Fruit fly (Drosophila melanogaster) whole organism, wandering third instar larva: ENCODE data around the gene CG13712.

ENCODE experiments used
- Hnf4 ChIP-seq: fragments of 200-800 bp; sonication (Bioruptor generic); optimal IDR thresholded peaks from 2 replicates; lab custom pipeline; 2016; ENCODE audit warnings: missing biosample characterization, mild to moderate bottlenecking, missing genetic modification characterization
- OdsH ChIP-seq: fragments of 200-800 bp; sonication (Bioruptor generic); optimal IDR thresholded peaks from 2 replicates; lab custom pipeline; 2016; ENCODE audit warnings: missing biosample characterization, mild to moderate bottlenecking, missing genetic modification characterization
- ey ChIP-seq: fragments of 200-800 bp; sonication (Bioruptor generic); optimal IDR thresholded peaks from 2 replicates; lab custom pipeline; 2016; ENCODE audit warnings: missing biosample characterization, missing genetic modification characterization

dm6 chr3L:4753638-4754037 lies 43.9 kb upstream of the CG13712 start, which contains the start of gene CG12493:
- no peak for TF ChIP-seq Hnf4
- TF ChIP-seq ey: no peak
- no peak for TF ChIP-seq OdsH (GFP tag; lab: Kevin White, UChicago)
